Fruit fly (Drosophila melanogaster): ENCODE measurements around the gene ncm.

DNA sequence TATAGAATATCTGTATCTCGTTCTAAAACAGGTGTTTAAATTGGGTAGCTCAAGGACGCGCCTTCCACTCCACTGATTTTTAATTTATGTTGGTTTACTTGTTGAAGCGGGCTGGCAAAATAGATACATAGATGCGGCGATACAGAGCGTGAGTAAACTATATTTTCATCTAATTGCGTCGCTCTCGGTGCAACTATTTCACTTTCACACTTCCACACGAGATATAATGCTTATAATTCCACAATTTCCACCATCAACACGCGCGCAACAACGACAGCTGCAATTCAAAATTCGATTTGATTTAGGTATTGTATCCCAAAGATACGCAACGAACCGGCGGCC, 35.3 kb upstream of the ncm start:
- TF ChIP-seq CG9609 (GFP tag; optimal IDR thresholded peaks at IDR 0.05) (no peak), CG12744 (GFP tag; optimal IDR thresholded peaks at IDR 0.05) (no peak), CG42726 (GFP tag; IDR thresholded peaks at IDR 0.05; ENCODE audit: partially characterized antibody) (no peak), CG3281 (GFP tag; optimal IDR thresholded peaks at IDR 0.05) (no peak), ham (GFP tag; IDR thresholded peaks at IDR 0.05) (no peak), Hsf (GFP tag; optimal IDR thresholded peaks at IDR 0.05) (no peak), gcm2 (GFP tag; optimal IDR thresholded peaks at IDR 0.05) (no peak), al (GFP tag; IDR thresholded peaks at IDR 0.05) (no peak), CG15696 (tag; optimal IDR thresholded peaks at IDR 0.05) (no peak), tap (tag; optimal IDR thresholded peaks at IDR 0.05) (no peak), CG7271 (tag; optimal IDR thresholded peaks at IDR 0.05) (no peak), BtbVII (GFP tag; optimal IDR thresholded peaks at IDR 0.05) (no peak)

All from whole organism, embryonic.